Worm (Caenorhabditis elegans) whole organism, L3 larva: Measurements from ENCODE around the gene ZK287.4.

Experiments used
- elt-3 ChIP-seq, 3 experiments: fragments of 150-350 bp in 1 of 3; sonication (generic microtip) in 2 of 3; optimal IDR thresholded peaks; 2 replicates in 2 of 3; 4 replicates in 1 of 3; lab custom pipeline; 2014 to 2017; ENCODE audit warnings: missing biosample characterization in 3 of 3, missing genetic modification characterization in 3 of 3
- lin-39 ChIP-seq: fragments of 150-350 bp; optimal IDR thresholded peaks from 2 replicates; lab custom pipeline; 2018; ENCODE audit warnings: missing biosample characterization, missing genetic modification reagents, missing genetic modification characterization
- ztf-4 ChIP-seq: fragments of 150-350 bp; optimal IDR thresholded peaks from 2 replicates; lab custom pipeline; 2014; ENCODE audit warnings: missing biosample characterization, missing genetic modification characterization

DNA sequence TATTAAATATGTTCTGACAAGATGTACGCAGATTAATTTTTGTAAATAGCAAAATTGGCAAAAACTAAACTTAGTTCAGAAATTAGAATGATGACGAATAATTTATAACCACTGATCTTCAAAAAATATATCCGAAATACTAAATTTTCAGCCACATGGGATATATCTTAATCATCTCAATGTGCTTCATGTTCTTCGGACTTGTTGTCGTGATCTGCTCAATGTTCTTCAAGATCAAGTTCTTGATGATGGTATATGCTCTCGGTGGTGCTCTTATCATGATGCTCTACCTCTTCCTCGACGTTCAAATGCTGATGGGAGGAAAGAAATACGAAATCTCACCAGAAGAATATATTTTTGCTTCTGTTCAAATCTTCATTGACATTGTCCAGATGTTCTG lies 21.1 kb upstream of the ZK287.4 start:
- TF ChIP-seq lin-39 (no peak), elt-3 (tag; optimal IDR thresholded peaks at IDR 0.05; lab: Kevin White, UChicago) (no peak), ztf-4 (no peak)
